Worm (Caenorhabditis elegans) whole organism, young adult: ENCODE data around the gene tin-10.
A peak's percentile ranks its signal among the peaks of the same experiment; 100 is the strongest.

Experiments used
- B0261.1 ChIP-seq: sonication (generic microtip); optimal IDR thresholded peaks from 2 replicates; lab custom pipeline; 2016; ENCODE audit warnings: mild to moderate bottlenecking, missing genetic modification characterization, moderate library complexity, missing compliant biosample characterization
- F22D6.2 ChIP-seq: sonication (generic microtip); optimal IDR thresholded peaks from 2 replicates; lab custom pipeline; 2016; ENCODE audit warnings: mild to moderate bottlenecking, missing genetic modification characterization, missing compliant biosample characterization
- F23B12.7 ChIP-seq: sonication (generic microtip); optimal IDR thresholded peaks from 2 replicates; lab custom pipeline; 2017; ENCODE audit warnings: missing genetic modification characterization, mild to moderate bottlenecking, missing compliant biosample characterization, antibody characterized with exemption, moderate library complexity; ENCODE audit not compliant: insufficient read depth
- F49E8.2 ChIP-seq: sonication (generic microtip); optimal IDR thresholded peaks from 3 replicates; lab custom pipeline; 2017; ENCODE audit warnings: missing genetic modification characterization, mild to moderate bottlenecking, missing compliant biosample characterization, antibody characterized with exemption, moderate library complexity; ENCODE audit not compliant: insufficient read depth
- F52B5.7 ChIP-seq: sonication (generic microtip); optimal IDR thresholded peaks from 2 replicates; lab custom pipeline; 2016; ENCODE audit warnings: mild to moderate bottlenecking, missing genetic modification characterization, missing compliant biosample characterization
- F57C9.4 ChIP-seq: sonication (generic microtip); optimal IDR thresholded peaks from 2 replicates; lab custom pipeline; 2017; ENCODE audit warnings: mild to moderate bottlenecking, missing genetic modification characterization, missing compliant biosample characterization
- K11D2.4 ChIP-seq: fragments of 200-800 bp; sonication (Bioruptor generic); IDR thresholded peaks from 2 replicates; pipeline ENCODE4 v1.3.6; 2022; ENCODE audit warnings: missing genetic modification reagents, missing genetic modification characterization, missing compliant biosample characterization
- Y95B8A.8 ChIP-seq: fragments of 200-800 bp; sonication (Bioruptor generic); IDR thresholded peaks from 2 replicates; pipeline ENCODE4 v1.3.6; 2022; ENCODE audit warnings: missing genetic modification reagents, missing genetic modification characterization, missing compliant biosample characterization
- aptf-3 ChIP-seq: fragments of 200-800 bp; sonication (Bioruptor generic); IDR thresholded peaks from 2 replicates; pipeline ENCODE4 v1.3.6; 2022; ENCODE audit warnings: missing genetic modification characterization, missing compliant biosample characterization
- attf-3 ChIP-seq: fragments of 200-800 bp; sonication (Bioruptor generic); conservative IDR thresholded peaks from 2 replicates; pipeline ENCODE4 v1.3.6; 2022; ENCODE audit warnings: missing genetic modification reagents, missing genetic modification characterization, missing compliant biosample characterization
- attf-5 ChIP-seq: fragments of 200-800 bp; sonication (Bioruptor generic); optimal IDR thresholded peaks from 2 replicates; lab custom pipeline; 2018; ENCODE audit warnings: mild to moderate bottlenecking, missing genetic modification characterization, missing compliant biosample characterization
- ccch-3 ChIP-seq: fragments of 200-800 bp; sonication (Bioruptor generic); optimal IDR thresholded peaks from 2 replicates; lab custom pipeline; 2018; ENCODE audit warnings: mild to moderate bottlenecking, missing genetic modification characterization, missing compliant biosample characterization
- cebp-2 ChIP-seq: fragments of 200-800 bp; sonication (Bioruptor generic); IDR thresholded peaks from 2 replicates; pipeline ENCODE4 v1.3.6; 2022; ENCODE audit warnings: missing genetic modification characterization, missing compliant biosample characterization
- ceh-58 ChIP-seq: fragments of 200-800 bp; sonication (Bioruptor generic); IDR thresholded peaks from 2 replicates; pipeline ENCODE4 v1.3.6; 2022; ENCODE audit warnings: missing genetic modification characterization, missing compliant biosample characterization
- egl-18 ChIP-seq: fragments of 200-800 bp; sonication (Bioruptor generic); IDR thresholded peaks from 2 replicates; pipeline ENCODE4 v1.3.6; 2022; ENCODE audit warnings: missing genetic modification reagents, missing genetic modification characterization, missing compliant biosample characterization
- egrh-3 ChIP-seq: fragments of 200-800 bp; sonication (Bioruptor generic); IDR thresholded peaks from 2 replicates; pipeline ENCODE4 v1.3.6; 2022; ENCODE audit warnings: missing genetic modification reagents, missing genetic modification characterization, missing compliant biosample characterization
- gei-17 ChIP-seq: fragments of 200-800 bp; sonication (Bioruptor generic); optimal IDR thresholded peaks from 2 replicates; lab custom pipeline; 2018; ENCODE audit warnings: mild to moderate bottlenecking, missing genetic modification characterization, missing compliant biosample characterization
- lin-26 ChIP-seq: fragments of 200-800 bp; sonication (Bioruptor generic); IDR thresholded peaks from 2 replicates; pipeline ENCODE4 v1.3.6; 2022; ENCODE audit warnings: missing genetic modification reagents, missing genetic modification characterization, missing compliant biosample characterization
- lin-54 ChIP-seq: fragments of 200-800 bp; sonication (Bioruptor generic); optimal IDR thresholded peaks from 2 replicates; lab custom pipeline; 2018; ENCODE audit warnings: mild to moderate bottlenecking, missing genetic modification characterization, missing compliant biosample characterization
- lsl-1 ChIP-seq: fragments of 200-800 bp; sonication (Bioruptor generic); optimal IDR thresholded peaks from 2 replicates; lab custom pipeline; 2018; ENCODE audit warnings: mild to moderate bottlenecking, missing genetic modification characterization, moderate library complexity, missing compliant biosample characterization
- madf-8 ChIP-seq: fragments of 200-800 bp; sonication (Bioruptor generic); conservative IDR thresholded peaks from 2 replicates; pipeline ENCODE4 v1.3.6; 2022; ENCODE audit warnings: missing genetic modification reagents, missing genetic modification characterization, missing compliant biosample characterization
- mcd-1 ChIP-seq: fragments of 200-800 bp; sonication (Bioruptor generic); IDR thresholded peaks from 2 replicates; pipeline ENCODE4 v1.3.6; 2022; ENCODE audit warnings: missing genetic modification reagents, missing genetic modification characterization, missing compliant biosample characterization
- mel-28 ChIP-seq: sonication (generic microtip); optimal IDR thresholded peaks from 2 replicates; lab custom pipeline; 2016; ENCODE audit warnings: borderline replicate concordance, mild to moderate bottlenecking, missing genetic modification characterization, missing compliant biosample characterization
- nfya-1 ChIP-seq: sonication (generic microtip); optimal IDR thresholded peaks from 2 replicates; lab custom pipeline; 2017; ENCODE audit warnings: antibody characterized with exemption, missing compliant biosample characterization, missing genetic modification characterization, borderline replicate concordance; ENCODE audit not compliant: insufficient read depth
- nhr-179 ChIP-seq: sonication (generic microtip); optimal IDR thresholded peaks from 2 replicates; lab custom pipeline; 2016; ENCODE audit warnings: mild to moderate bottlenecking, missing genetic modification characterization, missing compliant biosample characterization
- pbrm-1 ChIP-seq: fragments of 200-800 bp; sonication (Bioruptor generic); IDR thresholded peaks from 2 replicates; pipeline ENCODE4 v1.3.6; 2022; ENCODE audit warnings: missing genetic modification reagents, missing genetic modification characterization, missing compliant biosample characterization
- rpc-1 ChIP-seq, 2 experiments: fragments of 150-350 bp in 1 of 2; sonication (generic microtip) in 1 of 2; optimal IDR thresholded peaks; 2 replicates each; lab custom pipeline; 2014 to 2018; ENCODE audit warnings: missing biosample characterization in 1 of 2, missing genetic modification characterization in 1 of 2, missing genetic modification reagents in 1 of 2, missing genotype in 1 of 2
- snpc-1.1 ChIP-seq: sonication (generic microtip); optimal IDR thresholded peaks from 2 replicates; lab custom pipeline; 2017; ENCODE audit warnings: missing genetic modification characterization, mild to moderate bottlenecking, missing compliant biosample characterization, antibody characterized with exemption, moderate library complexity, missing genotype, missing genetic modification reagents; ENCODE audit not compliant: insufficient read depth
- somi-1 ChIP-seq: fragments of 200-800 bp; sonication (Bioruptor generic); optimal IDR thresholded peaks from 2 replicates; lab custom pipeline; 2018; ENCODE audit warnings: mild to moderate bottlenecking, missing genetic modification characterization, missing compliant biosample characterization
- tbp1 ChIP-seq: fragments of 200-800 bp; sonication (Bioruptor generic); optimal IDR thresholded peaks from 2 replicates; lab custom pipeline; 2018; ENCODE audit warnings: mild to moderate bottlenecking, missing genetic modification characterization, missing compliant biosample characterization
- tbx-9 ChIP-seq: sonication (generic microtip); optimal IDR thresholded peaks from 2 replicates; lab custom pipeline; 2016; ENCODE audit warnings: borderline replicate concordance, missing genetic modification characterization, inconsistent platforms, missing compliant biosample characterization
- zfh-2 ChIP-seq: fragments of 200-800 bp; sonication (Bioruptor generic); conservative IDR thresholded peaks from 2 replicates; pipeline ENCODE4 v1.3.6; 2022; ENCODE audit warnings: missing genetic modification reagents, missing genetic modification characterization, missing compliant biosample characterization
- zim-3 ChIP-seq: sonication (generic microtip); optimal IDR thresholded peaks from 2 replicates; lab custom pipeline; 2017; ENCODE audit warnings: mild to moderate bottlenecking, missing genetic modification characterization, moderate library complexity, missing compliant biosample characterization
- ztf-28 ChIP-seq: fragments of 200-800 bp; sonication (Bioruptor generic); IDR thresholded peaks from 2 replicates; pipeline ENCODE4 v1.3.6; 2022; ENCODE audit warnings: missing genetic modification reagents, missing genetic modification characterization, missing compliant biosample characterization
- ztf-6 ChIP-seq: fragments of 200-800 bp; sonication (Bioruptor generic); IDR thresholded peaks from 2 replicates; pipeline ENCODE4 v1.3.6; 2022; ENCODE audit warnings: missing genetic modification reagents, missing genetic modification characterization, missing compliant biosample characterization

Gene tin-10

DNA sequence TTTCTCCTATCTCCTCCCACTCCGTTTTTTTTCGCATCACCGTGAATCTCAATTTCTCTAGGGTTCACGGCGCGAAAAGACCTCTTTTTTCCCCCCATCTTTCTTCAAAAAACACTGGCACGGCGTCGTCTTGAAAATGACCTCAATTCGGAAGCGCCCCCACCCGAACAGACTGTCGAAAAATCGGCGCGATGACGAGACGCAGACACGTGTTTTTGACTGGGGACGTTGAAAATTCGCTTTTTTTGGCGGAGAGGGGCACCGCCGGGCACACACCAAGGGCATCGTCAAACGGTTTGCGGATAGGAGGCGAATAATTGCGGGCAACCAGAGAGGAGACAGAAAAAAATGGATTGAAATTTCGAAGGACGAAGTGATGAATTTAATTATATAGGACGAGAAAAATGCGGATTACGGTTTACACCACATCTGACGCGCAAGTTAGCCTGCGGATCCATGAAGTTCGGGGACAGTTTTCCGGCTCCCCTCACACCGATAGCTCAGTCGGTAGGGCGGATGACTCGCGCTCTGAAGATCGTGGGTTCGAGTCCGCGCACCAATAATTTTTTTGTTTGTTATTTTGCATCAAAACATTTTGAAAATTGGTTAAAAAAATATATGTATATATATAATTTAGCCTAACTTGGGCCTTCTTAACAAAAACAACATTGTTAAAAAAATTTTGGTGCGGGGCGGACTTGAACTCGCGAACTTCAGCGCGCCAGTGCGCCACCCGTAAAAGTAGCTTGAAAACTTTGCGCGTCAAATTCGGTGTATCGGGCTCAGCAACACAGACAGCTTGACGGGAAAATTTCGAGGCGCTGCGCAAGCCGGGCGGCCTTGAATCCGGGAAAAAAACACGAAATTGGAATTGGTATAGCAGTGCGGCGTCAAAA is 23.9 kb downstream of the tin-10 start:
- TF ChIP-seq nfya-1 (tag; lab: Kevin White, UChicago) = no peak
- no peak for TF ChIP-seq attf-5
- TF ChIP-seq rpc-1 (optimal IDR thresholded peaks at IDR 0.05; lab: Kevin White, UChicago) = no peak
- TF ChIP-seq rpc-1 (tag; optimal IDR thresholded peaks at IDR 0.05; lab: Kevin White, UChicago) = peak; percentile 56
- no peak for TF ChIP-seq madf-8 (GFP tag; lab: Robert Waterston, UW)
- peak; percentile 20 for TF ChIP-seq B0261.1 (tag; lab: Kevin White, UChicago)
- TF ChIP-seq attf-3 = no peak
- no peak for TF ChIP-seq F22D6.2 (tag; lab: Kevin White, UChicago)
- TF ChIP-seq lsl-1 (GFP tag; lab: Kevin White, UChicago) = peak; percentile 6
- TF ChIP-seq K11D2.4 (GFP tag; lab: Robert Waterston, UW) = no peak
- TF ChIP-seq F57C9.4 (tag; lab: Kevin White, UChicago) = no peak
- no peak for TF ChIP-seq aptf-3 (GFP tag; lab: Robert Waterston, UW)
- no peak for TF ChIP-seq F49E8.2 (tag; lab: Kevin White, UChicago)
- no peak for TF ChIP-seq pbrm-1 (GFP tag; lab: Robert Waterston, UW)
- TF ChIP-seq cebp-2 (GFP tag; lab: Robert Waterston, UW) = no peak
- no peak for TF ChIP-seq snpc-1.1 (tag; lab: Kevin White, UChicago)
- no peak for TF ChIP-seq mel-28 (tag; lab: Kevin White, UChicago)
- no peak for TF ChIP-seq tbx-9 (tag; lab: Kevin White, UChicago)
- no peak for TF ChIP-seq egl-18 (GFP tag; lab: Robert Waterston, UW)
- no peak for TF ChIP-seq lin-26 (GFP tag; lab: Robert Waterston, UW)
- TF ChIP-seq mcd-1 (GFP tag; lab: Robert Waterston, UW) = no peak
- TF ChIP-seq zim-3 (tag; lab: Kevin White, UChicago) = no peak
- TF ChIP-seq somi-1 = no peak
- TF ChIP-seq gei-17 = no peak
- TF ChIP-seq ztf-28 (GFP tag; lab: Robert Waterston, UW) = no peak
- 0 out of 2 replicates have a peak, but pooled peaks have one; percentile 49 for TF ChIP-seq zfh-2 (GFP tag; lab: Robert Waterston, UW)
- no peak for TF ChIP-seq Y95B8A.8 (GFP tag; lab: Robert Waterston, UW)
- no peak for TF ChIP-seq lin-54
- TF ChIP-seq ccch-3 (GFP tag; lab: Kevin White, UChicago) = no peak
- peak; percentile 73 for TF ChIP-seq tbp1
- TF ChIP-seq F52B5.7 (tag; lab: Kevin White, UChicago) = no peak
- TF ChIP-seq ztf-6 (GFP tag; lab: Robert Waterston, UW) = no peak
- TF ChIP-seq nhr-179 = no peak

DNA sequence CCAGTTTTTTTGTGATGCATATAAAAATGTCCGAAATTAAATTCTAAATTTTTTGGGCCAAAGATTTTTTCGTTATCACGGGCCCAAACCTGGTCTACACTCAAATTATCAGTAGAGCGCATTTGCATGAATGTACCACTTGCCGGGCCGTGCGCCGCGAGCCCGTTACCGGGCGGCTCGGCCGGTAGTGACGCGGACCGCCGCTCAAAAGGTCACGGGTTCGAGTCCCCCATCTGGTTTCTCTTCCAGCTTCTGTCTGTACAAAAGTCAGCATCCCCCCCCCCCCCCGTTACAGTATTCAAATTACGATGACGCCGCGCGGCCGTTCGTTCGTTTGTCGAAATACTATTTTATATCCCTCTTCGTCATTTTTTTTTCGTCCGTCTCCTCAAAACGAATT is 25.3 kb downstream of the tin-10 start:
- TF ChIP-seq mcd-1 (GFP tag; lab: Robert Waterston, UW) (0 out of 2 replicates have a peak, but pooled peaks have one; percentile 15), egrh-3 (GFP tag; lab: Robert Waterston, UW) (peak; percentile 62; the same call in 1 of the 2 replicates), zfh-2 (GFP tag; lab: Robert Waterston, UW) (peak; percentile 75), F23B12.7 (tag; lab: Kevin White, UChicago) (no peak), ceh-58 (GFP tag; lab: Robert Waterston, UW) (0 out of 2 replicates have a peak, but pooled peaks have one; percentile 39), madf-8 (GFP tag; lab: Robert Waterston, UW) (no peak)
